Fruit fly (Drosophila melanogaster) whole organism, prepupa: ENCODE measurements around the gene CG8851.

Experiments used
- CG9139 ChIP-seq: fragments of 200-800 bp; sonication (Bioruptor generic); optimal IDR thresholded peaks from 3 replicates; lab custom pipeline; 2017; ENCODE audit warnings: missing biosample characterization, mild to moderate bottlenecking, missing genetic modification characterization
- Eip93F ChIP-seq: fragments of 200-800 bp; sonication (Bioruptor generic); optimal IDR thresholded peaks from 2 replicates; lab custom pipeline; 2016; ENCODE audit warnings: missing biosample characterization, mild to moderate bottlenecking, missing genetic modification characterization
- Sox15 ChIP-seq: fragments of 200-800 bp; sonication (Bioruptor generic); optimal IDR thresholded peaks from 3 replicates; lab custom pipeline; 2016; ENCODE audit warnings: missing biosample characterization, missing genetic modification characterization

DNA sequence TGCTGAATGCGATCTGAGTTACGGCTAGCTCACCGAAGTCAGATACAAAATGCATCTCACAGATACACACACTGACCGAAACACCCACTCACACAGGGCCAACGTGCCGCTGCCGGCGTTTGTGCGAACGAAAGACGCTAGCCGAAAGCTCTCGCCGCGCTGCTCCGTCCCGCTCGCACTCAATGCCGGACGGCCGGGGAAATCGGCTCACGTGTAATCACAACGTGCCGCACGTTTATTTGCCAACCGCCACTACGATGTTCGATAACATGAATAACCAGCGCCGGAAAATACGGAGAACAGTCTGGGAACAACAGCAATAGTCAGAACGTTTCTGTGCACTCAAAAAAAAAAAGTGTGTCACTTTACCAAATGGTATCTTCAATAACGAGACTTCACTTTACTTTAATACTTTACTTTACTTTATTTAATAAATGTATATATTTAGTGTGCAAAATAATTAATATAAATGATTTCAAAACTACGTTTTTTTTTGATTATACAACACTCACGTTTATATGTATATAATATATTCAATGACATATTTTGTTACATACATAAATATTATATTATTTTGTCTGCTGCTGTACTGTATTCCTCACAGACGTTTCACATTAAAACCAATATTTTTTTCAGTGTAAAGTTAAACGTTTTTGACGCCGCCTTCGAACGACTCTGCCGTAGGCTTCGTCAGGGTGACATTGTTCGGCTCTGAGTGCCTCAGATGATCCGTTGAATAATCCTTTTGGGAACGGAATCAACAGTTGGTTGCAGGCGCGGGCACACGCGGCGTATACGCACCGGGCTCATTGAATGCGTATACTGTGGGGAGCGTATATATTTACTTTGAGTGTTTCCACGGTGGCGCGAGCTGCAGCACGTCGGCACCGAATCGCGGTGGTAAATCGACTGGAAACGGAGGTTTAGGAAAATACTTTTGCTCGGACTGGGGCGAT is 12.0 kb upstream of the CG8851 start, which contains the start of gene tim:
- TF ChIP-seq CG9139 (GFP tag; lab: Kevin White, UChicago) (no peak), Sox15 (no peak), Eip93F (no peak)
